Fruit fly (Drosophila melanogaster) whole organism, larva: Measurements from ENCODE around the gene CG42299.

Experiments used
- noc ChIP-seq: fragments of 200-800 bp; sonication (Bioruptor generic); optimal IDR thresholded peaks from 3 replicates; lab custom pipeline; 2019; ENCODE audit warnings: missing biosample characterization, mild to moderate bottlenecking, missing genetic modification characterization, moderate library complexity

The CG42299 gene

dm6 chrX:15575557-15575956 lies at the start of gene CG42299:
Gene CG42299, minus strand, starts transcription at chrX:15575683.
- no peak for TF ChIP-seq noc (tag; lab: Kevin White, UChicago)

DNA sequence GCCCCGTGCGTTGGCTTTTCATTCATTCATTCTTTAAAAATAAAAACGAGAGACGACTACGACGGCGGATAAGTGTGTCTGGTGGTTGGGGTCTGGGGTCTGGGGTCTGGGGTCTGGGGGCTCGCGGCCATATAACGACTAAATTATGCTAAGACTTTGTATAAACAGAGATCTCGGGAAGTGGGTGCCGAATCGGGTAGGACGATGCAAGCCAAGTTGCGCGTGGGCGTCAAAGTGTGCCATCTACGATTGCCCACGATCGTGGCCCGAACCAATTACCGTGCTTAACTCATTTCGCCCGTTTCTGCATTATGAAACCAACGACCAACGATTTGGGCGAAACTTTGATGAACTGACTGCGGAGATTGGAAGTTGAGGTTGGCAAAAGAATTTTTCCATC lies 48.3 kb upstream of the CG42299 start:
- no peak for TF ChIP-seq noc (tag; lab: Kevin White, UChicago)

dm6 chrX:15622970-15623402 lies 47.5 kb upstream of the CG42299 start:
- peak; percentile 63 for TF ChIP-seq noc (tag; lab: Kevin White, UChicago)

dm6 chrX:15620439-15621227 lies 45.1 kb upstream of the CG42299 start:
- TF ChIP-seq noc (tag; lab: Kevin White, UChicago), result no peak

- TF ChIP-seq noc (tag; lab: Kevin White, UChicago), result no peak
Observed at dm6 chrX:15619631-15619960, 44.1 kb upstream of the CG42299 start.

DNA sequence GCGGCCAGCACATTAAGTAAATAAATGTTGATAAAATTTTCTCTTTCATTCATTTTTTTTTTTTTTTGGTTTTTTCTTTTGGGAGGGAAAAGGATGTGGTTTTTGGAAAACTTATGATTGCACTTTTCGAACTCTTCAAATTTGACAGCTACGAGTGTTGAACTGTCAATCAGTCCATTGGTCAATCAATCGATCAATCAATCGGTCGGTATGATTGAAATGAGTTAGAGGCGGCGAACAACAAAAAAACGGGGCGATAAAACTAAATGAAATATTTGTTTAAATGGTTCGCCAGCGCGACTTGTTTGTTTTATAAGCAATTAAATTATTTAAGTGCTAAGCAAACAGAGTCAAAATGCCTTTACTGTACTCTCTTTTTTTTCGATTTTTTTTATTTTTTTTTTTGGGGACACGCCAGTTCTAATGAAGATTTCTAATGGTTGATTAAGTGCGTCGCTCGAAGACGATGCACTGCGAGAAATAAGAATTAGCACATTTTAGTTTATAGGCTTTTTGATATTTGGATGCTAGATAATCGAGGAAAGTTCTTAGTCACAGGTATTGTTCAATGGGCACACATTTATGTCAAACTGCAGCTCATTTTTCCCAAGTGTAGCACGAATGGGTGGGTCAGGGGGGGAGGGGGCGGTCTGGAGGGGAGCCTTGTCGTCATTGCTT lies 43.6 kb upstream of the CG42299 start:
- TF ChIP-seq noc (tag; lab: Kevin White, UChicago), result peak; percentile 70

DNA sequence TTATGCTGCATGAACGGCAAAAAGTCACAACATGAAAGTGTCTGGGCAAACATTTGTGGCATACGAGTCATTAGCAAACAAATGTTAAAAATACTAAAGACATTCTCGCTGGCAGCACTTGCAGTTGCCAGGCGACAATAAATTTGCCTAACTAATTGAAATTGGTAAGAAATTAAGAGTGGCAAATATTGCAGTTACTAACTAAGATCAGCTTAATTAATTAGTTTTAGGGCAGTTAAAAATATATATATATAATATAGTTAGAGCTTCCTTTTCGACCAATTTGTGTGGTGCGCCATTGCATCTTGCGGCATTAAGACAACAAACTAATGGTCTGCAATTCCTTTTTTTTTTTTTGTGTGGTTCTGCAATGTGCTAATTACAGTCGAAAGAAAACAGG lies 42.4 kb upstream of the CG42299 start:
- TF ChIP-seq noc (tag; lab: Kevin White, UChicago), result no peak

DNA sequence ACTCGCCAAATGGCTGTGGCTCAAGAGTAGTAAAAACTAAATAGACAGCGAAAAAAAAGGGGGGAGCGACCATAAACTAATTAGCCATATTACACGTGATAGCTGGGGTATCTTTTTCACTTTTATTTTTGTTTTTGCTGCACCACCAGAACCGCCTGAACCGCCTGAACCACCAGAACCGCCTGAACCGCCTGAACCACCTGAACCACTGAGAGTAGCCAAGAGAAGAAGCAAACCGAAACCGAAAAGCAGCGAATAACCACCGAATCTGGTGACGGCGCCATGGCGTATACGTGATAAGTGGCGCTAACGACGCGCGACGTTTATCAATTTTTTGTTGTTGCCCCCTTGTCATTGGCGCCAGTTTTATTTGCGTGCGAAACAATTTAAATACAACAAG lies 41.0 kb upstream of the CG42299 start:
- no peak for TF ChIP-seq noc (tag; lab: Kevin White, UChicago)

- TF ChIP-seq noc (tag; lab: Kevin White, UChicago), result no peak
Observed at dm6 chrX:15616018-15616417, 40.5 kb upstream of the CG42299 start.

DNA sequence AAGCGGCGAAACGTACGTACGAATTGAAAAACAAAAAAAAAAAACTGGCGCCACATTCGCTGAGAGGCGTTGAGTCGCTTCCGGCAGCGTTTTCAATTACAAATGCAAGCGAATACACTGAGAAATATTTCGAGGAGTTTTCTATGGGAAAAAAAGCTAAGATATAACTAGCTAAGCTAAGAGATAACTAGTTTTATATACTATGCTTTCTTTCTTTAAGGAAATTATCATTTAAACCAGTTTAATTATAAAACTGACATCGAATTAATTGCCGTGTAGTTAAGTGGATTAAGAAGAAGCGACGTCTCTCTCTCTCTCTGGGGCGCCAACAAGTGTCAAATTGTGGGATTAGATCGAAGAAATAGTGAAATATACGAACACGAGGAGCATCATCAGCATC lies 39.9 kb upstream of the CG42299 start:
- peak; percentile 66 for TF ChIP-seq noc (tag; lab: Kevin White, UChicago)

- no peak for TF ChIP-seq noc (tag; lab: Kevin White, UChicago)
Observed at dm6 chrX:15611795-15612194, 36.3 kb upstream of the CG42299 start.

dm6 chrX:15610957-15611356 lies 35.5 kb upstream of the CG42299 start:
- TF ChIP-seq noc (tag; lab: Kevin White, UChicago), result no peak

DNA sequence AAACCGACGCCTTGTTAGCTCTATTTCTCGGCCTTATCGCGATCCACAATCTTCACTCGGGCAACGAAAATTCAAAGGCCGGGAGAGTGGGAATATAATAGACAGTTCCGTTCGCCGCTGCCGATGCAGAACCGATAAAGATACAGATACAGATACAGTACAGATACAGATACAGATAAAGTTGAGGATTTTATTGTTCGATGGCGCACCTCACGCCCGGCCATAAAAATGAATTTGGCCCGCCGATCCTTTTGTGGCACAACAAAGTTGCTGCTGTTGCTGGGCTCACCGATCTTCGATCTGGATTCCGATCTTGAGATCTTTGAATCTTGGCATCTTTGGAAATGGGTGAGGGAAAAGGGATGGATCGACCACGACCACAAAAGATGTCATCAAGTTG lies 34.7 kb upstream of the CG42299 start:
- no peak for TF ChIP-seq noc (tag; lab: Kevin White, UChicago)

DNA sequence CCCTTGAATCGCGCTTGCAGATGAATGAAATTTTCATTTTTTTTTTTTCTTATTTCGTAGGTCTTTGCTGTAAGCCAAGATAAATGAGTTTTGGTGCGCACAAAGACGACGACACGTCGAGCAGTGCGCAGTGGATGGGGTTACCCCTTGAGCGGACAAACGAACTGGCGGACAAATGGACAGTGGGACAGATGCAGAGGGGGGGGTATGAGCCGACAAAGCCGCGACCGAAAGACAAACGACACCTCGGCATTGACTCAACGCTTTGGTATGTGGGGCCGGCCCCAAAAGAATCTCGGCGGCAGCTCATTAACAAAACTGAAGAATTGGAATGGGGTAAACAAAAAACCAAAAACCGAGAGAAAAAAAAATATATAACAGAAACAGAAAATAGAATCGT lies 33.9 kb upstream of the CG42299 start:
- no peak for TF ChIP-seq noc (tag; lab: Kevin White, UChicago)

- no peak for TF ChIP-seq noc (tag; lab: Kevin White, UChicago)
Observed at dm6 chrX:15608751-15609345, 33.4 kb upstream of the CG42299 start.

DNA sequence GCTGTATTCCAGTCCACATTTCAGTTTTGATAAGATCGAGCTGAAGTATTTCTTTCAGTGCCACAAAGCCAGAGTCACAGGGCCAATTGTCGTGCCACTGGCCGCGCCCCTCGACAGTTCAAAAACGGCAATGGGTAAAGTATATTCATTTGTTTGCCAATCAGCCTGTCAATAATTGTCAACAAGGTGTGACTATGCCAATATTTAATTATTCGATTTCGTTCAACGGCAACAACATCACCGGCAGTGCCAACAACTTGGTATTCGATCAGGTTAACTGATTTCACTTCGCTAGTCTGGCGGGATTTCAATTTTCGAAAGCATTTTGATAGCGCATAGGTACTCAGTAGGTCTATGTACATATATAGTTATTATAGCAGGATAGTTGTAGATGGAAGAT lies 27.0 kb upstream of the CG42299 start:
- no peak for TF ChIP-seq noc (tag; lab: Kevin White, UChicago)

dm6 chrX:15601285-15601684 lies 25.8 kb upstream of the CG42299 start:
- TF ChIP-seq noc (tag; lab: Kevin White, UChicago), result no peak
